Worm (Caenorhabditis elegans) whole organism, L4 larva: ENCODE data around the gene egl-9.

Experiments
- F10B5.3 ChIP-seq: sonication (generic microtip); optimal IDR thresholded peaks from 2 replicates; lab custom pipeline; 2016; ENCODE audit warnings: mild to moderate bottlenecking, missing genetic modification characterization, missing compliant biosample characterization
- F44E2.7 ChIP-seq: fragments of 200-800 bp; sonication (Bioruptor generic); IDR thresholded peaks from 2 replicates; pipeline ENCODE4 v2.1.2; 2022; ENCODE audit warnings: missing genetic modification characterization, missing compliant biosample characterization
- F49E8.2 ChIP-seq: sonication (generic microtip); optimal IDR thresholded peaks from 2 replicates; lab custom pipeline; 2016; ENCODE audit warnings: missing compliant biosample characterization, mild to moderate bottlenecking, missing genetic modification characterization, borderline replicate concordance
- T20F7.1 ChIP-seq: fragments of 200-800 bp; sonication (Bioruptor generic); optimal IDR thresholded peaks from 2 replicates; lab custom pipeline; 2018; ENCODE audit warnings: mild to moderate bottlenecking, missing genetic modification characterization, missing compliant biosample characterization
- Y48G9A.11 ChIP-seq: fragments of 200-800 bp; sonication (Bioruptor generic); IDR thresholded peaks from 2 replicates; pipeline ENCODE4 v1.3.6; 2022; ENCODE audit warnings: missing genetic modification reagents, missing genetic modification characterization, missing compliant biosample characterization
- Y5F2A.4 ChIP-seq: fragments of 200-800 bp; sonication (Bioruptor generic); optimal IDR thresholded peaks from 2 replicates; lab custom pipeline; 2018; ENCODE audit warnings: mild to moderate bottlenecking, missing genetic modification characterization, missing compliant biosample characterization
- ZK546.5 ChIP-seq, 2 experiments: sonication (generic microtip); optimal IDR thresholded peaks; 2 replicates each; lab custom pipeline; 2017; ENCODE audit warnings: missing biosample characterization in 2 of 2, missing genetic modification characterization in 2 of 2
- ama-1 ChIP-seq: fragments of 150-350 bp; optimal IDR thresholded peaks from 2 replicates; lab custom pipeline; 2014; ENCODE audit warnings: inconsistent platforms, mixed read lengths
- arid-1 ChIP-seq: fragments of 200-800 bp; sonication (Bioruptor generic); conservative IDR thresholded peaks from 2 replicates; pipeline ENCODE4 v1.3.6; 2022; ENCODE audit warnings: missing genetic modification reagents, missing genetic modification characterization, missing compliant biosample characterization
- ceh-82 ChIP-seq: sonication (generic microtip); optimal IDR thresholded peaks from 2 replicates; lab custom pipeline; 2017; ENCODE audit warnings: missing biosample characterization, missing genetic modification characterization
- ces-1 ChIP-seq: fragments of 150-350 bp; sonication (generic microtip); optimal IDR thresholded peaks from 4 replicates; lab custom pipeline; 2014; ENCODE audit warnings: missing biosample characterization, missing genetic modification reagents, missing genetic modification characterization
- cey-2 ChIP-seq: sonication (generic microtip); optimal IDR thresholded peaks from 3 replicates; lab custom pipeline; 2017; ENCODE audit warnings: missing genetic modification characterization, mild to moderate bottlenecking, missing compliant biosample characterization, antibody characterized with exemption, borderline replicate concordance; ENCODE audit not compliant: insufficient read depth
- daf-12 ChIP-seq: fragments of 150-350 bp; optimal IDR thresholded peaks from 2 replicates; lab custom pipeline; 2014; ENCODE audit warnings: missing biosample characterization, missing genetic modification reagents, missing genetic modification characterization
- dmd-6 ChIP-seq: fragments of 200-800 bp; sonication (Bioruptor generic); IDR thresholded peaks from 2 replicates; pipeline ENCODE4 v1.3.6; 2022; ENCODE audit warnings: missing genetic modification reagents, missing genetic modification characterization, missing compliant biosample characterization
- dmd-8 ChIP-seq: fragments of 200-800 bp; sonication (Bioruptor generic); IDR thresholded peaks from 2 replicates; pipeline ENCODE4 v1.3.6; 2022; ENCODE audit warnings: missing genetic modification characterization, missing compliant biosample characterization
- dpl-1 ChIP-seq: fragments of 150-350 bp; optimal IDR thresholded peaks from 2 replicates; lab custom pipeline; 2014; ENCODE audit warnings: missing biosample characterization, missing genetic modification reagents, missing genetic modification characterization
- egl-27 ChIP-seq: sonication (generic microtip); optimal IDR thresholded peaks from 3 replicates; lab custom pipeline; 2017; ENCODE audit warnings: missing biosample characterization, missing genetic modification reagents, missing genetic modification characterization
- fkh-10 ChIP-seq: fragments of 150-350 bp; optimal IDR thresholded peaks from 2 replicates; lab custom pipeline; 2014; ENCODE audit warnings: missing biosample characterization, missing genetic modification reagents, missing genetic modification characterization
- hlh-30 ChIP-seq: sonication (generic microtip); optimal IDR thresholded peaks from 2 replicates; lab custom pipeline; 2017; ENCODE audit warnings: antibody characterized with exemption, mild to moderate bottlenecking, missing genetic modification characterization, missing compliant biosample characterization; ENCODE audit not compliant: insufficient read depth
- hmg-1.1 ChIP-seq: fragments of 200-800 bp; sonication (Bioruptor generic); IDR thresholded peaks from 2 replicates; pipeline ENCODE4 v1.3.6; 2022; ENCODE audit warnings: missing genetic modification reagents, missing genetic modification characterization, missing compliant biosample characterization
- jun-1 ChIP-seq: fragments of 150-350 bp; optimal IDR thresholded peaks from 2 replicates; lab custom pipeline; 2014; ENCODE audit warnings: missing biosample characterization, missing genetic modification reagents, missing genetic modification characterization
- lim-7 ChIP-seq: fragments of 200-800 bp; sonication (Bioruptor generic); IDR thresholded peaks from 2 replicates; pipeline ENCODE4 v1.3.6; 2022; ENCODE audit warnings: missing genetic modification characterization, missing compliant biosample characterization
- lin-29 ChIP-seq: fragments of 200-800 bp; sonication (Bioruptor generic); IDR thresholded peaks from 2 replicates; pipeline ENCODE4 v1.3.6; 2022; ENCODE audit warnings: missing genetic modification reagents, missing genetic modification characterization, missing compliant biosample characterization
- lin-38 ChIP-seq: fragments of 200-800 bp; sonication (Bioruptor generic); IDR thresholded peaks from 2 replicates; pipeline ENCODE4 v1.3.6; 2022; ENCODE audit warnings: missing genetic modification reagents, missing genetic modification characterization, missing compliant biosample characterization
- madf-5 ChIP-seq, 2 experiments: fragments of 200-800 bp; sonication (Bioruptor generic); IDR thresholded peaks; 2 replicates each; pipeline ENCODE4 v1.3.6; 2022; ENCODE audit warnings: missing compliant biosample characterization in 2 of 2, missing genetic modification characterization in 2 of 2
- mdl-1 ChIP-seq, 2 experiments: fragments of 150-350 bp in 1 of 2; sonication (generic microtip) in 1 of 2; optimal IDR thresholded peaks; 2 replicates each; lab custom pipeline; 2014 to 2017; ENCODE audit warnings: missing biosample characterization in 2 of 2, missing genetic modification characterization in 2 of 2
- mes-2 ChIP-seq: sonication (generic microtip); optimal IDR thresholded peaks from 2 replicates; lab custom pipeline; 2016; ENCODE audit warnings: missing genotype, mild to moderate bottlenecking, missing genetic modification characterization, missing compliant biosample characterization; ENCODE audit not compliant: poor library complexity, severe bottlenecking
- mxl-3 ChIP-seq: fragments of 200-800 bp; sonication (Bioruptor generic); optimal IDR thresholded peaks from 2 replicates; lab custom pipeline; 2018; ENCODE audit warnings: mild to moderate bottlenecking, missing genetic modification characterization, missing compliant biosample characterization
- nhr-11 ChIP-seq: fragments of 150-350 bp; optimal IDR thresholded peaks from 2 replicates; lab custom pipeline; 2014; ENCODE audit warnings: missing biosample characterization, missing genetic modification characterization
- nhr-25 ChIP-seq: sonication (generic microtip); optimal IDR thresholded peaks from 2 replicates; lab custom pipeline; 2017; ENCODE audit warnings: missing genetic modification characterization, mild to moderate bottlenecking, missing compliant biosample characterization, antibody characterized with exemption, moderate library complexity, borderline replicate concordance; ENCODE audit not compliant: insufficient read depth
- nhr-28 ChIP-seq: fragments of 150-350 bp; optimal IDR thresholded peaks from 2 replicates; lab custom pipeline; 2014; ENCODE audit warnings: missing biosample characterization, missing genetic modification characterization
- nhr-48 ChIP-seq: sonication (generic microtip); optimal IDR thresholded peaks from 2 replicates; lab custom pipeline; 2016; ENCODE audit warnings: mild to moderate bottlenecking, missing genetic modification characterization, missing compliant biosample characterization
- php-3 ChIP-seq: fragments of 200-800 bp; sonication (Bioruptor generic); IDR thresholded peaks from 2 replicates; pipeline ENCODE4 v1.3.6; 2022; ENCODE audit warnings: missing genetic modification reagents, missing genetic modification characterization, missing compliant biosample characterization
- saeg-2 ChIP-seq: fragments of 200-800 bp; sonication (Bioruptor generic); IDR thresholded peaks from 2 replicates; pipeline ENCODE4 v1.3.6; 2022; ENCODE audit warnings: missing genetic modification reagents, missing genetic modification characterization, missing compliant biosample characterization
- sdz-12 ChIP-seq: fragments of 200-800 bp; sonication (Bioruptor generic); optimal IDR thresholded peaks from 2 replicates; lab custom pipeline; 2018; ENCODE audit warnings: mild to moderate bottlenecking, missing genetic modification characterization, missing compliant biosample characterization
- set-16 ChIP-seq: fragments of 200-800 bp; sonication (Bioruptor generic); IDR thresholded peaks from 2 replicates; pipeline ENCODE4 v1.3.6; 2022; ENCODE audit warnings: missing genetic modification reagents, missing genetic modification characterization, missing compliant biosample characterization
- tag-97 ChIP-seq: fragments of 200-800 bp; sonication (Bioruptor generic); IDR thresholded peaks from 2 replicates; pipeline ENCODE4 v1.3.6; 2022; ENCODE audit warnings: missing genetic modification characterization, missing compliant biosample characterization
- unc-62 ChIP-seq, 3 experiments: fragments of 150-350 bp in 1 of 3; sonication (generic microtip); optimal IDR thresholded peaks in 2 of 3; peaks in 1 of 3; 1 replicate in 1 of 3; 2 replicates in 2 of 3; lab custom pipeline; 2014 to 2017; ENCODE audit warnings: missing biosample characterization in 3 of 3, missing genetic modification characterization in 3 of 3, missing genetic modification reagents in 3 of 3, missing genotype in 1 of 3
- zfp-2 ChIP-seq: sonication (generic microtip); optimal IDR thresholded peaks from 2 replicates; lab custom pipeline; 2016; ENCODE audit warnings: mild to moderate bottlenecking, missing genetic modification characterization, missing compliant biosample characterization
- zfp-3 ChIP-seq: fragments of 200-800 bp; sonication (Bioruptor generic); conservative IDR thresholded peaks from 2 replicates; pipeline ENCODE4 v1.3.6; 2022; ENCODE audit warnings: missing genetic modification reagents, missing genetic modification characterization, missing compliant biosample characterization
- zip-11 ChIP-seq: fragments of 200-800 bp; sonication (Bioruptor generic); IDR thresholded peaks from 2 replicates; pipeline ENCODE4 v1.3.6; 2022; ENCODE audit warnings: missing genetic modification characterization, missing compliant biosample characterization
- zip-2 ChIP-seq: fragments of 150-350 bp; optimal IDR thresholded peaks from 2 replicates; lab custom pipeline; 2014; ENCODE audit warnings: missing biosample characterization, missing genetic modification characterization
- ztf-7 ChIP-seq: fragments of 150-350 bp; optimal IDR thresholded peaks from 2 replicates; lab custom pipeline; 2014; ENCODE audit warnings: missing biosample characterization, missing genetic modification characterization

The egl-9 gene

ce11 chrV:10508855-10509254 lies 40.5 kb downstream of the egl-9 start, which contains the start of gene C35A5.6:
TSS of gene C35A5.6 (plus strand) at chrV:10509137.
- TF ChIP-seq lin-29 (GFP tag; lab: Robert Waterston, UW) (no peak), lim-7 (GFP tag; lab: Robert Waterston, UW) (no peak), tag-97 (GFP tag; lab: Robert Waterston, UW) (no peak), F49E8.2 (tag; lab: Kevin White, UChicago) (no peak), sdz-12 (GFP tag; lab: Kevin White, UChicago) (no peak), ztf-7 (tag; lab: Kevin White, UChicago) (peak; percentile 97), cey-2 (tag; lab: Kevin White, UChicago) (no peak), ceh-82 (tag; lab: Kevin White, UChicago) (no peak), egl-27 (tag; lab: Kevin White, UChicago) (no peak), ama-1 (lab: Kevin White, UChicago) (no peak), zip-11 (GFP tag; lab: Robert Waterston, UW) (no peak), nhr-28 (peak; percentile 16), fkh-10 (GFP tag; lab: Kevin White, UChicago) (no peak), F10B5.3 (tag; lab: Kevin White, UChicago) (no peak), arid-1 (GFP tag; lab: Robert Waterston, UW) (no peak), hlh-30 (tag; lab: Kevin White, UChicago) (peak; percentile 52), mes-2 (no peak), hmg-1.1 (no peak), php-3 (GFP tag; lab: Robert Waterston, UW) (no peak), mxl-3 (GFP tag; lab: Kevin White, UChicago) (no peak), nhr-48 (tag; lab: Kevin White, UChicago) (no peak), saeg-2 (GFP tag; lab: Robert Waterston, UW) (no peak), madf-5 (GFP tag; IDR thresholded peaks at IDR 0.05; lab: Robert Waterston, UW) (no peak), F44E2.7 (GFP tag; lab: Robert Waterston, UW) (no peak), set-16 (GFP tag; lab: Robert Waterston, UW) (no peak), daf-12 (no peak), Y48G9A.11 (GFP tag; lab: Robert Waterston, UW) (no peak)

ce11 chrV:10514271-10514670 lies 46.0 kb downstream of the egl-9 start, which contains the start of gene dmsr-8:
TSS of gene dmsr-8 (minus strand) at chrV:10514371.
- no peak for TF ChIP-seq dmd-6 (GFP tag; lab: Robert Waterston, UW)
- no peak for TF ChIP-seq zfp-3
- TF ChIP-seq unc-62 (GFP tag; optimal IDR thresholded peaks at IDR 0.05 in 1 of 2; lab: Kevin White, UChicago): peak in 1 of 2 experiments; percentile 61
- TF ChIP-seq unc-62 (tag; optimal IDR thresholded peaks at IDR 0.05; lab: Kevin White, UChicago): no peak

ce11 chrV:10516702-10517101 lies 48.4 kb downstream of the egl-9 start:
- TF ChIP-seq jun-1 (tag; lab: Kevin White, UChicago) (no peak), unc-62 (GFP tag; optimal IDR thresholded peaks at IDR 0.05 in 1 of 2; lab: Kevin White, UChicago) (peak in 1 of 2 experiments; percentile 96), unc-62 (tag; optimal IDR thresholded peaks at IDR 0.05; lab: Kevin White, UChicago) (no peak)

ce11 chrV:10525902-10526301 lies 57.6 kb downstream of the egl-9 start, which contains the start of the genes C35A5.8 and hda-11:
TSS of gene C35A5.8 (minus strand) at chrV:10525908.
TSS of gene hda-11 (plus strand) at chrV:10526184.
- TF ChIP-seq nhr-25 (tag; lab: Kevin White, UChicago) (peak; percentile 4), fkh-10 (GFP tag; lab: Kevin White, UChicago) (no peak), Y5F2A.4 (no peak), dmd-8 (GFP tag; lab: Robert Waterston, UW) (no peak), nhr-28 (no peak), madf-5 (GFP tag; IDR thresholded peaks at IDR 0.05; lab: Robert Waterston, UW) (no peak), ZK546.5 (tag; optimal IDR thresholded peaks at IDR 0.05; lab: Kevin White, UChicago) (no peak), nhr-11 (tag; lab: Kevin White, UChicago) (no peak), zfp-2 (tag; lab: Kevin White, UChicago) (no peak), zip-2 (no peak), saeg-2 (GFP tag; lab: Robert Waterston, UW) (no peak), unc-62 (GFP tag; optimal IDR thresholded peaks at IDR 0.05 in 1 of 2; lab: Kevin White, UChicago) (peak in 1 of 2 experiments; percentile 92), unc-62 (tag; optimal IDR thresholded peaks at IDR 0.05; lab: Kevin White, UChicago) (no peak), mdl-1 (tag; optimal IDR thresholded peaks at IDR 0.05; lab: Kevin White, UChicago) (no peak), nhr-48 (tag; lab: Kevin White, UChicago) (peak; percentile 31), dmd-6 (GFP tag; lab: Robert Waterston, UW) (peak; percentile 61), cey-2 (tag; lab: Kevin White, UChicago) (no peak), ces-1 (GFP tag; lab: Kevin White, UChicago) (no peak), lin-38 (GFP tag; lab: Robert Waterston, UW) (peak; percentile 63), lin-29 (GFP tag; lab: Robert Waterston, UW) (no peak), dpl-1 (GFP tag; lab: Kevin White, UChicago) (peak; percentile 73), T20F7.1 (no peak)
